Worm (Caenorhabditis elegans) whole organism, L3 larva: ENCODE results near the gene sas-4.
"Not testable (repeated sequence)": the region's sequence is repeated elsewhere in the genome, so short reads cannot be mapped to it uniquely, and the experiment has no call there.

Source experiments
- R02D3.7 ChIP-seq: fragments of 150-350 bp; optimal IDR thresholded peaks from 2 replicates; lab custom pipeline; 2014; ENCODE audit warnings: missing biosample characterization, missing genetic modification characterization
- ZK546.5 ChIP-seq: sonication (generic microtip); optimal IDR thresholded peaks from 2 replicates; lab custom pipeline; 2017; ENCODE audit warnings: missing biosample characterization, missing genetic modification characterization
- ama-1 ChIP-seq: fragments of 150-350 bp; optimal IDR thresholded peaks from 2 replicates; lab custom pipeline; 2018
- ceh-28 ChIP-seq: fragments of 150-350 bp; optimal IDR thresholded peaks from 2 replicates; lab custom pipeline; 2014; ENCODE audit warnings: missing biosample characterization, missing genetic modification reagents, missing genetic modification characterization
- ceh-82 ChIP-seq: fragments of 150-350 bp; optimal IDR thresholded peaks from 2 replicates; lab custom pipeline; 2014; ENCODE audit warnings: missing biosample characterization, missing genetic modification characterization
- daf-12 ChIP-seq: fragments of 150-350 bp; optimal IDR thresholded peaks from 2 replicates; lab custom pipeline; 2014; ENCODE audit warnings: missing biosample characterization, missing genetic modification reagents, missing genetic modification characterization
- egl-27 ChIP-seq: sonication (generic microtip); optimal IDR thresholded peaks from 4 replicates; lab custom pipeline; 2017; ENCODE audit warnings: missing biosample characterization, missing genetic modification reagents, missing genetic modification characterization
- egl-5 ChIP-seq: fragments of 150-350 bp; optimal IDR thresholded peaks from 2 replicates; lab custom pipeline; 2017; ENCODE audit warnings: missing biosample characterization, missing genetic modification reagents, missing genetic modification characterization, inconsistent platforms
- elt-1 ChIP-seq: fragments of 150-350 bp; optimal IDR thresholded peaks from 2 replicates; lab custom pipeline; 2014; ENCODE audit warnings: missing biosample characterization, missing genetic modification characterization
- elt-2 ChIP-seq: sonication (generic microtip); optimal IDR thresholded peaks from 2 replicates; lab custom pipeline; 2016; ENCODE audit warnings: missing genetic modification reagents, mild to moderate bottlenecking, missing genetic modification characterization, missing compliant biosample characterization
- eor-1 ChIP-seq, 2 experiments: fragments of 150-350 bp; optimal IDR thresholded peaks; 2 replicates each; lab custom pipeline; 2014 to 2018; ENCODE audit warnings: missing biosample characterization in 2 of 2, missing genetic modification characterization in 2 of 2
- fkh-10 ChIP-seq: sonication (generic microtip); optimal IDR thresholded peaks from 2 replicates; lab custom pipeline; 2017; ENCODE audit warnings: missing biosample characterization, missing genetic modification reagents, missing genetic modification characterization
- fkh-2 ChIP-seq: fragments of 150-350 bp; optimal IDR thresholded peaks from 2 replicates; lab custom pipeline; 2014; ENCODE audit warnings: missing biosample characterization, missing genetic modification reagents, missing genetic modification characterization
- fos-1 ChIP-seq: fragments of 150-350 bp; optimal IDR thresholded peaks from 2 replicates; lab custom pipeline; 2014; ENCODE audit warnings: missing biosample characterization, missing genetic modification characterization
- lin-15B ChIP-seq: fragments of 150-350 bp; optimal IDR thresholded peaks from 2 replicates; lab custom pipeline; 2014; ENCODE audit warnings: missing biosample characterization, missing genetic modification characterization
- lin-39 ChIP-seq: fragments of 150-350 bp; optimal IDR thresholded peaks from 2 replicates; lab custom pipeline; 2018; ENCODE audit warnings: missing biosample characterization, missing genetic modification reagents, missing genetic modification characterization
- lsy-12 ChIP-seq: sonication (generic microtip); optimal IDR thresholded peaks from 2 replicates; lab custom pipeline; 2016; ENCODE audit warnings: mild to moderate bottlenecking, missing genetic modification characterization, missing compliant biosample characterization
- mdl-1 ChIP-seq: fragments of 150-350 bp; optimal IDR thresholded peaks from 2 replicates; lab custom pipeline; 2014; ENCODE audit warnings: missing biosample characterization, missing genetic modification characterization
- nfya-1 ChIP-seq: sonication (generic microtip); optimal IDR thresholded peaks from 2 replicates; lab custom pipeline; 2017; ENCODE audit warnings: missing genetic modification characterization, mild to moderate bottlenecking, missing compliant biosample characterization, antibody characterized with exemption, moderate library complexity; ENCODE audit not compliant: insufficient read depth
- nhr-12 ChIP-seq: fragments of 150-350 bp; optimal IDR thresholded peaks from 2 replicates; lab custom pipeline; 2014; ENCODE audit warnings: missing biosample characterization, missing genetic modification characterization
- nhr-23 ChIP-seq: fragments of 150-350 bp; optimal IDR thresholded peaks from 2 replicates; lab custom pipeline; 2014; ENCODE audit warnings: missing biosample characterization, missing genetic modification reagents, missing genetic modification characterization
- nhr-237 ChIP-seq: fragments of 150-350 bp; optimal IDR thresholded peaks from 2 replicates; lab custom pipeline; 2014; ENCODE audit warnings: missing biosample characterization, missing genetic modification characterization
- nhr-25 ChIP-seq: sonication (generic microtip); optimal IDR thresholded peaks from 2 replicates; lab custom pipeline; 2017; ENCODE audit warnings: missing biosample characterization, missing genetic modification characterization
- nhr-43 ChIP-seq: sonication (generic microtip); optimal IDR thresholded peaks from 2 replicates; lab custom pipeline; 2016; ENCODE audit warnings: mild to moderate bottlenecking, missing genetic modification characterization, missing compliant biosample characterization; ENCODE audit not compliant: poor library complexity, severe bottlenecking
- nhr-76 ChIP-seq: fragments of 150-350 bp; sonication (generic microtip); optimal IDR thresholded peaks from 5 replicates; lab custom pipeline; 2014; ENCODE audit warnings: missing biosample characterization, missing genetic modification characterization
- nhr-77 ChIP-seq: fragments of 150-350 bp; optimal IDR thresholded peaks from 2 replicates; lab custom pipeline; 2014; ENCODE audit warnings: missing biosample characterization, missing genetic modification characterization
- pha-4 ChIP-seq: fragments of 150-350 bp; optimal IDR thresholded peaks from 2 replicates; lab custom pipeline; 2014; ENCODE audit warnings: missing biosample characterization, missing genetic modification reagents, missing genetic modification characterization
- pqm-1 ChIP-seq: fragments of 150-350 bp; optimal IDR thresholded peaks from 2 replicates; lab custom pipeline; 2017; ENCODE audit warnings: missing biosample characterization, missing genetic modification characterization, inconsistent platforms
- sea-2 ChIP-seq: fragments of 150-350 bp; sonication (generic microtip); optimal IDR thresholded peaks from 4 replicates; lab custom pipeline; 2014; ENCODE audit warnings: missing biosample characterization, missing genetic modification reagents, missing genetic modification characterization
- skn-1 ChIP-seq: fragments of 150-350 bp; optimal IDR thresholded peaks from 2 replicates; lab custom pipeline; 2014; ENCODE audit warnings: missing biosample characterization, missing genetic modification characterization
- snpc-4 ChIP-seq: fragments of 150-350 bp; optimal IDR thresholded peaks from 2 replicates; lab custom pipeline; 2014; ENCODE audit warnings: missing biosample characterization, missing genetic modification characterization
- tbx-2 ChIP-seq: sonication (generic microtip); optimal IDR thresholded peaks from 2 replicates; lab custom pipeline; 2016; ENCODE audit warnings: mild to moderate bottlenecking, missing genetic modification characterization, missing compliant biosample characterization

The sas-4 gene

DNA sequence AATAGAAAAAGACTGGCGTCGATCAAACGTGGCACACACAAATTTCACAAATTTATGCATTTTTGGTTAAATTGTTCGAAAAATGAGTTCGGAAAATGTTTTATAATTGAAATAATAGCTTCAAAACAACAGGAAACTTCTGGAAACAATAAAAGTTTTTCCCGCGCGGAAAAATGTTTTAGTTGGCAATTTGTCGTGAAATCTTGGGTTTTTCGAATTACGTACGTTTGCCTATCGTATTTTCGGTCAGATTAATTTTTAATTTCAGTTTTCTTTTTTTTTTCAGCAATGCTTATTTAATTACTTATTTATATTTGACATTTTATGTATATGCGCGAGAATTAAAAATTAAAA, 37.1 kb upstream of the sas-4 start:
- TF ChIP-seq lin-15B (tag; lab: Kevin White, UChicago) (no peak), fkh-2 (tag; lab: Kevin White, UChicago) (no peak), nhr-237 (tag; lab: Kevin White, UChicago) (no peak)
- TF ChIP-seq, all 47 proteins: peak for 0

DNA sequence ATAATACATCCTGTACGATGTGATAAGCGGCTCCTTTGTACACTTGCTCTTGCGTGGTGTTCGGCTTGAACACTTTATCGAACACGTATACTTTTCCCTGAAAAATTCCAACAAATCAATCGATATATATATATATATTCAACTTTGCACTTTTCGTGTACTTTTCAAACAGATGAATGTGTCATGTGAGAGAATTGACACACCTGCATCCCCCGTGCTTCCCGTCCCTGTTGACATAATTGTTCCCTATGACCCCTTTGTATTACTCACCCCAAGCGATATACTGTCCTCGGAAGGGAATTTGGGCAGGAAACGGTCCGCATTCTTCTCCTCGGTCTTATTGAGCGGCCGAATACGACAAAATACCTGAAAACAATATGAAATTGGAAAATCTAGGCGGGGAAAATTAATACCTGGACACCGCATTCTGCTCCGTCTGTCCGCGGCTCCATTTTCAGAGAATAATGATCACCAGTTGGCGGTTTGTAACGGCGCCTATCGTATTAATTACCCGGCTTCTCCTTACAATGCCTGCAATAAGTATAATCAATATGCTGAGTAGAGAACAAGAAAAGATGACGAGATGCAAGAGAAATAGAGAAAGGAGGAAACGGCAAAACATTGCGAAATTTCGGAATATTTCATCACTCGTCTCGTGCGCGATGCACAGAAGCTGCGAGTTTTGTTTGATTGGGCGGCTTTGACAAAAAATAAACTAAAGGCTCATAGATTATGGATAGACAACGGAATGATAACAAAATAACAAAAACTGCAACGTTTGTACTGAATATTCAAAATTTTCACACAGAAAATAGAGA, 36.5 kb upstream of the sas-4 start, which contains the start of gene unc-116:
TSS of gene unc-116 (minus strand) at position 531 of the 818 bp plus-strand sequence.
- peak; percentile 52 for TF ChIP-seq ceh-28 (tag; lab: Kevin White, UChicago)
- peak; percentile 14 for TF ChIP-seq nhr-25
- TF ChIP-seq nhr-23: peak; percentile 62
- TF ChIP-seq elt-2: peak; percentile 8
- TF ChIP-seq snpc-4 (tag; lab: Kevin White, UChicago): peak; percentile 4
- TF ChIP-seq pqm-1: peak; percentile 18
- TF ChIP-seq ama-1 (lab: Kevin White, UChicago): peak; percentile 15
- TF ChIP-seq pha-4 (tag; lab: Kevin White, UChicago): peak; percentile 87
- peak; percentile 36 for TF ChIP-seq mdl-1 (tag; lab: Kevin White, UChicago)
- TF ChIP-seq nfya-1 (tag; lab: Kevin White, UChicago): peak; percentile 88
- TF ChIP-seq nhr-43 (tag; lab: Kevin White, UChicago): no peak
- no peak for TF ChIP-seq tbx-2 (tag; lab: Kevin White, UChicago)
- TF ChIP-seq nhr-12 (tag; lab: Kevin White, UChicago): no peak
- peak; percentile 39 for TF ChIP-seq lin-39 (tag; lab: Kevin White, UChicago)
- no peak for TF ChIP-seq nhr-76 (tag; lab: Kevin White, UChicago)
- no peak for TF ChIP-seq elt-1 (tag; lab: Kevin White, UChicago)
- TF ChIP-seq lin-15B (tag; lab: Kevin White, UChicago): peak; percentile 36

DNA sequence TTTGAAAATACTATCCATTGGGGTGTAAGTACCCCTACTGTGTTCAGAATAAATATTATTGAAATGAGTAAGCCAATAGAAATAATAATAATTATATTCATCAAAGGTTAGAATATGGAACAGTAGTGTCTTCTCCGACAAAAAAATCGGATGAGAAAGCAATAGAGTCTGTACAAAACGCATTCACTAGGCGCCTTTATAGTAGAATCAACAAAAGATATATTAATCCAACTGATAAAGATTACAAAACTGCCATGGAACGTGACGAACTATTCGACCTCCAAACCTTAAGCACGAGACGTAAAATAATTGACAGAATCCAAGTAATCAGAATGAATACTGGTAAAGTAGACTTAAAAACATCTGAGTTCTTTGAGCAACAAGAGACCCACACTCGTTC, 29.4 kb upstream of the sas-4 start, which contains the start of gene clc-29:
TSS of gene clc-29 (minus strand) at position 101 of the 400 bp plus-strand sequence.
- TF ChIP-seq pha-4 (tag; lab: Kevin White, UChicago); egl-27 (tag; lab: Kevin White, UChicago); lsy-12: not testable (repeated sequence)

DNA sequence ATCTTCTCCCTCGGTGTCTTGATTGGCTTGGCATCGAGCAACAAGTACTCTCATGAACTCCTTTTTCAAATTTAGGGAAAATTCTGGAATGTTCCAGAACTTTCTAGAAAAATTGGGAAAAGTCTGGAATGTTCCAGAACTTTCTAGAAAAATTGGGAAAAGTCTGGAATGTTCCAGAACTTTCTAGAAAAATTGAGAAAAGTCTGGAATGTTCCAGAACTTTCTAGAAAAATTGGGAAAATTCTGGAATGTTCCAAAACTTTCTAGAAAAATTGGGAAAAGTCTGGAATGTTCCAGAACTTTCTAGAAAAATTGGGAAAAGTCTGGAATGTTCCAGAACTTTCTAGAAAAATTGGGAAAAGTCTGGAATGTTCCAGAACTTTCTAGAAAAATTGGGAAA, 25.9 kb upstream of the sas-4 start, which contains the start of gene ZC262.7:
TSS of gene ZC262.7 (minus strand) at position 54 of the 400 bp plus-strand sequence.
- not testable (repeated sequence) for TF ChIP-seq lin-15B (tag; lab: Kevin White, UChicago); elt-2; pha-4 (tag; lab: Kevin White, UChicago)

DNA sequence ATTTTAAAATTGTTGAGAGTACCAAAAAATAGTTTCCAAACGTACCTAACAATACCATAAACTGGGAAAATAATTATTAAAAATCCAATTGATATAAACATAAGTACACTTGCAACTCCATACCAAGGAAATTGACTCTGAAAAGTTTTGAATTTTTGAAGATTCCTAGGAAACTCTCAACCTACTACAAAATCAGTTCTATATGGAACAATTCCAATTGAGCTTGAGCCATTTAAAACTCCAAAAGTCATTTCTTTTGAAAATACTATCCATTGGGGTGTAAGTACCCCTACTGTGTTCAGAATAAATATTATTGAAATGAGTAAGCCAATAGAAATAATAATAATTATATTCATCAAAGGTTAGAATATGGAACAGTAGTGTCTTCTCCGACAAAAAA, 21.0 kb upstream of the sas-4 start, which contains the start of gene clc-28:
TSS of gene clc-28 (minus strand) at position 101 of the 400 bp plus-strand sequence.
- not testable (repeated sequence) for TF ChIP-seq R02D3.7, snpc-4, nfya-1 (tag; lab: Kevin White, UChicago)
- TF ChIP-seq, all 47 proteins: peak for 0; not testable (repeated sequence) for 47

DNA sequence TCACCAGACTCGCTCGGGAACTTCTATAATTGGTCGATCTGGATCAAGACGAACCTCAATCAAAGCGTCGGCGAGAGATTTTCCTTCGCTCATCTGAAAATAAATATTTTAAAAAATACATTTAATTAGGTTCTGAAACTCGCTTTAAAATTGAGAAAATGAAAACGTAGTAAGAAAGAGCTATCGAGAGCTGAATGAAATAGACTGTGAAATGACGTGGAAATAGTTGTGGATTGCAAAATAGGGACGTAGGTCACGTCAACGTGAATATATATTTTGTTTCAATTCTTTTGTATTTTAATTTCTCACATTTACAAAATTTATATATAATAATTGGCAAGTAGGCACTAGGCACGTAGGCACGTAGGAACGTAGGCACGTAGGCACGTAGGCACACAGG, 16.0 kb upstream of the sas-4 start, which contains the start of gene ZC262.4:
TSS of gene ZC262.4 (minus strand) at position 101 of the 400 bp plus-strand sequence.
- TF ChIP-seq eor-1 (tag; optimal IDR thresholded peaks at IDR 0.05; lab: Kevin White, UChicago) (no peak), fkh-10 (GFP tag; lab: Kevin White, UChicago) (no peak), sea-2 (GFP tag; lab: Kevin White, UChicago) (no peak), daf-12 (tag; lab: Kevin White, UChicago) (no peak), lin-39 (tag; lab: Kevin White, UChicago) (no peak), nhr-12 (tag; lab: Kevin White, UChicago) (no peak), ZK546.5 (tag; lab: Kevin White, UChicago) (no peak), ceh-82 (tag; lab: Kevin White, UChicago) (no peak), egl-5 (tag; lab: Kevin White, UChicago) (no peak), skn-1 (tag; lab: Kevin White, UChicago) (no peak), pqm-1 (no peak), pha-4 (tag; lab: Kevin White, UChicago) (no peak), ama-1 (lab: Kevin White, UChicago) (no peak), elt-2 (no peak), nhr-77 (tag; lab: Kevin White, UChicago) (no peak), egl-27 (tag; lab: Kevin White, UChicago) (no peak), fos-1 (no peak)
- TF ChIP-seq, all 47 proteins: peak for 0
